Worm (Caenorhabditis elegans) whole organism, late embryonic: ENCODE results near the gene smg-6.

Source experiments
- K02D7.2 ChIP-seq: sonication (generic microtip); optimal IDR thresholded peaks from 2 replicates; lab custom pipeline; 2017; ENCODE audit warnings: mild to moderate bottlenecking, missing genetic modification characterization, missing compliant biosample characterization
- ceh-22 ChIP-seq: sonication (generic microtip); optimal IDR thresholded peaks from 2 replicates; lab custom pipeline; 2017; ENCODE audit warnings: missing biosample characterization, missing genetic modification characterization
- ceh-6 ChIP-seq: fragments of 200-800 bp; sonication (Bioruptor generic); optimal IDR thresholded peaks from 2 replicates; lab custom pipeline; 2018; ENCODE audit warnings: mild to moderate bottlenecking, missing genetic modification characterization, missing compliant biosample characterization
- ceh-9 ChIP-seq: sonication (generic microtip); optimal IDR thresholded peaks from 2 replicates; lab custom pipeline; 2016; ENCODE audit warnings: mild to moderate bottlenecking, missing genetic modification characterization, inconsistent platforms, missing compliant biosample characterization
- dmd-4 ChIP-seq: sonication (generic microtip); optimal IDR thresholded peaks from 2 replicates; lab custom pipeline; 2016; ENCODE audit warnings: borderline replicate concordance, missing genetic modification characterization, missing compliant biosample characterization
- ets-4 ChIP-seq: sonication (generic microtip); optimal IDR thresholded peaks from 2 replicates; lab custom pipeline; 2016; ENCODE audit warnings: missing genetic modification characterization, missing compliant biosample characterization
- fkh-6 ChIP-seq: sonication (generic microtip); optimal IDR thresholded peaks from 2 replicates; lab custom pipeline; 2016; ENCODE audit warnings: missing genetic modification characterization, missing compliant biosample characterization
- pros-1 ChIP-seq: fragments of 150-350 bp; optimal IDR thresholded peaks from 2 replicates; lab custom pipeline; 2014; ENCODE audit warnings: missing biosample characterization, missing genetic modification reagents, missing genetic modification characterization
- rnt-1 ChIP-seq: sonication (generic microtip); optimal IDR thresholded peaks from 2 replicates; lab custom pipeline; 2016; ENCODE audit warnings: missing genetic modification characterization, missing compliant biosample characterization
- unc-86 ChIP-seq: sonication (generic microtip); optimal IDR thresholded peaks from 2 replicates; lab custom pipeline; 2016; ENCODE audit warnings: missing genetic modification characterization, missing compliant biosample characterization

ce11 chrIII:2532716-2533115 is 59.1 kb downstream of the smg-6 start:
- TF ChIP-seq ceh-9 (tag; lab: Kevin White, UChicago) = no peak
- no peak for TF ChIP-seq pros-1 (tag; lab: Kevin White, UChicago)
- TF ChIP-seq ceh-6 = no peak
- TF ChIP-seq ets-4 (tag; lab: Kevin White, UChicago) = no peak
- no peak for TF ChIP-seq rnt-1
- no peak for TF ChIP-seq K02D7.2 (tag; lab: Kevin White, UChicago)
- no peak for TF ChIP-seq dmd-4 (tag; lab: Kevin White, UChicago)
- no peak for TF ChIP-seq ceh-22 (tag; lab: Kevin White, UChicago)
- no peak for TF ChIP-seq fkh-6 (tag; lab: Kevin White, UChicago)
- TF ChIP-seq unc-86 (tag; lab: Kevin White, UChicago) = no peak
